Worm (Caenorhabditis elegans) whole organism, L1 larva: ENCODE results near the gene Y1A5A.1.

Experiments used
- lin-13 ChIP-seq: fragments of 150-350 bp; optimal IDR thresholded peaks from 2 replicates; lab custom pipeline; 2014; ENCODE audit warnings: missing biosample characterization, missing genetic modification reagents, missing genetic modification characterization
- mdl-1 ChIP-seq, 2 experiments: fragments of 150-350 bp; optimal IDR thresholded peaks; 2 replicates each; lab custom pipeline; 2014 to 2017; ENCODE audit warnings: missing biosample characterization in 2 of 2, missing genetic modification characterization in 2 of 2, inconsistent platforms in 1 of 2
- rnt-1 ChIP-seq: sonication (generic microtip); optimal IDR thresholded peaks from 2 replicates; lab custom pipeline; 2016; ENCODE audit warnings: mild to moderate bottlenecking, missing genetic modification characterization, moderate library complexity, missing compliant biosample characterization
- vab-15 ChIP-seq: sonication (generic microtip); optimal IDR thresholded peaks from 2 replicates; lab custom pipeline; 2017; ENCODE audit warnings: missing genotype, mild to moderate bottlenecking, missing genetic modification characterization, missing compliant biosample characterization

DNA sequence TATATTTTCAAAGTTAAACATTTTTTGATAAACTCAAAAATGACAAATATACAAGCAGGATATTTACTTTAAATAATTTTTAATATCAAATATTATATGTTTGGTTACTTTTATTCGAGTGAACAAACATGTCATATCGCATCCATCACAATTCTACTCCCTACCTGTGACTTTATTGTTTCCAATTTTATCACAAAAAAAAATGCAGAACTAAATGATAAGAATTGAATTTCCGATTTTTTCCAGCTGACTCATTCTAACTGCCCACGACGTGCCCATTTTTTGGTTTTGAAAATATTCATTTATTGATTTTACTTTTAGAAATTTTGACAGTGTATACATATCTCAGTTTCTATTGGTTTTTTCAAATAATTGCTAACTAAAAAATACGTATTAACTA, 24.5 kb upstream of the Y1A5A.1 start:
- TF ChIP-seq rnt-1 (tag; lab: Kevin White, UChicago) = no peak
- TF ChIP-seq lin-13 (GFP tag; lab: Kevin White, UChicago) = no peak
- TF ChIP-seq mdl-1 (tag; optimal IDR thresholded peaks at IDR 0.05; lab: Kevin White, UChicago) = no peak
- TF ChIP-seq vab-15 (tag; lab: Kevin White, UChicago) = no peak
